Worm (Caenorhabditis elegans): Measurements from ENCODE around the gene clec-1.

Gene clec-1

ce11 chrV:5741237-5741636 is 41.3 kb downstream of the clec-1 start:
- TF ChIP-seq ceh-24 (tag; optimal IDR thresholded peaks at IDR 0.05) (no peak), lim-6 (tag; optimal IDR thresholded peaks at IDR 0.05) (no peak)

DNA sequence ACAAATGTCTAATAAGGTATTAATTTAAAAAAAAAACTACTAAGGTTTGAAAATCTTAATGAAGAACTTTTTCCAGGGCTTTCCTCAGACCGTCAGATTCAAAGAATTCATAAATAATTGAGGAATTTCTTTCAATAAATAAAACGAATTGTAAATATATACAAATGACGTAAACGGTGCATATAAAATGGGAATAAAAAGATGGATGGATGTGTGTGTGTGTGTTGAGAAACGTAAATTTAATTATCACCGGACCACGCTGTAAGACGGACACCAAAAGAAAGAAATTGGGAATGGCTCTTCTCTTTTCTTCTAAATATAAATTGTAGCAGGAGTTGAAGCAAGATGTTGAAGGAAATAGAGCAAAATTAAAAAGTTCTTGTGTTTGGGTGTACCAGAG is 46.3 kb downstream of the clec-1 start:
- TF ChIP-seq ceh-14 (tag; optimal IDR thresholded peaks at IDR 0.05), result no peak
- no peak for TF ChIP-seq che-1 (tag; optimal IDR thresholded peaks at IDR 0.05)
- no peak for TF ChIP-seq Y22D7AL.16 (tag; optimal IDR thresholded peaks at IDR 0.05)
- TF ChIP-seq ref-2 (tag; optimal IDR thresholded peaks at IDR 0.05), result no peak
- TF ChIP-seq pha-4 (tag; optimal IDR thresholded peaks at IDR 0.05), result no peak
- no peak for TF ChIP-seq unc-42 (tag; optimal IDR thresholded peaks at IDR 0.05)
- no peak for TF ChIP-seq syd-9 (tag; optimal IDR thresholded peaks at IDR 0.05)
- no peak for TF ChIP-seq sdc-2 (tag; optimal IDR thresholded peaks at IDR 0.05)
- TF ChIP-seq pqm-1 (tag; optimal IDR thresholded peaks at IDR 0.05), result no peak
- TF ChIP-seq tbx-7 (tag; optimal IDR thresholded peaks at IDR 0.05), result no peak
- no peak for TF ChIP-seq ceh-30 (tag; optimal IDR thresholded peaks at IDR 0.05)
- TF ChIP-seq ceh-2 (tag; optimal IDR thresholded peaks at IDR 0.05), result no peak
- no peak for TF ChIP-seq nfya-1 (tag; optimal IDR thresholded peaks at IDR 0.05)
- TF ChIP-seq ceh-24 (tag; optimal IDR thresholded peaks at IDR 0.05), result no peak
- TF ChIP-seq pax-1 (tag; optimal IDR thresholded peaks at IDR 0.05), result no peak
- no peak for TF ChIP-seq ets-4 (tag; optimal IDR thresholded peaks at IDR 0.05)
- TF ChIP-seq odd-2 (tag; optimal IDR thresholded peaks at IDR 0.05), result no peak

- TF ChIP-seq ahr-1 (tag; optimal IDR thresholded peaks at IDR 0.05) (no peak), ceh-6 (GFP tag; optimal IDR thresholded peaks at IDR 0.05) (no peak), unc-55 (GFP tag; optimal IDR thresholded peaks at IDR 0.05) (no peak), lin-11 (tag; optimal IDR thresholded peaks at IDR 0.05) (no peak), ztf-16 (tag; optimal IDR thresholded peaks at IDR 0.05) (no peak), ceh-48 (tag; optimal IDR thresholded peaks at IDR 0.05) (no peak), sox-4 (tag; optimal IDR thresholded peaks at IDR 0.05) (no peak), unc-3 (GFP tag; conservative IDR thresholded peaks at IDR 0.05) (no peak), unc-3 (tag; optimal IDR thresholded peaks at IDR 0.05) (no peak)
These were observed 47.6 kb downstream of the clec-1 start, which contains the start of gene acds-10 for ce11 chrV:5747519-5747918. acds-10 (plus strand) TSS chrV:5747819.
